Worm (Caenorhabditis elegans): ENCODE measurements around the gene del-8.

del-8 gene

ce11 chrX:9546640-9547039 is 42.6 kb upstream of the del-8 start:
- TF ChIP-seq F13H6.1 (tag; optimal IDR thresholded peaks at IDR 0.05): no peak
- no peak for TF ChIP-seq alr-1 (tag; optimal IDR thresholded peaks at IDR 0.05)
- no peak for TF ChIP-seq sem-4 (tag; optimal IDR thresholded peaks at IDR 0.05)
- TF ChIP-seq nhr-129 (tag; optimal IDR thresholded peaks at IDR 0.05): peak; percentile 62
- no peak for TF ChIP-seq ceh-82 (tag; optimal IDR thresholded peaks at IDR 0.05)
- no peak for TF ChIP-seq lin-11 (tag; optimal IDR thresholded peaks at IDR 0.05)
- no peak for TF ChIP-seq snpc-4 (tag; optimal IDR thresholded peaks at IDR 0.05)
- no peak for TF ChIP-seq nhr-11 (tag; optimal IDR thresholded peaks at IDR 0.05)

DNA sequence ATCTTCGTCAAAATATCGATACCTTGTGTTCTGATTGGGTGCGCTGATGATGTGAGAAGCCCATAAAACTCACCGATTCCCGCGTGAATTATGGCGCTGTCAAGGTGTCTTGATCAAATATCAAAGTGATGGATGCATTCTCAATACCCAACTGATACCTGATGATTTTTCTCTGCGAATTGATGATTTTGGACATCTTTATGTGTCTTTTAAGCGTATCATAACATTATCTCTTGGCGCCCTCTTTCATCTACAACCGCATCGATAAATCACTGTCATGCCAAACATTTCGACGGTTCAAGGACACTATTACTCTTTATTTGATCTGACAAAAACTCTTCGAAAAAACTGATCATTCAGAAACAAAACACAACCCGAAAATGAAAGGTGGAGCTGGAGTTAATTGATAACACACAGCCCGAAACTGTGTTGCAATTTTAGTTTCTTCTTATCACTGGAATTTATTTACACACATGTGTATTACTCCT is 41.9 kb upstream of the del-8 start:
- TF ChIP-seq nhr-237 (tag; optimal IDR thresholded peaks at IDR 0.05): no peak
- TF ChIP-seq nhr-6 (tag; optimal IDR thresholded peaks at IDR 0.05): no peak
- TF ChIP-seq ama-1 (optimal IDR thresholded peaks at IDR 0.05): no peak
- no peak for TF ChIP-seq ztf-1 (GFP tag; conservative IDR thresholded peaks at IDR 0.05)
- no peak for TF ChIP-seq lin-11 (tag; optimal IDR thresholded peaks at IDR 0.05)
- TF ChIP-seq sma-3 (GFP tag; optimal IDR thresholded peaks at IDR 0.05): peak; percentile 83
- peak; percentile 89 for TF ChIP-seq nhr-21 (tag; optimal IDR thresholded peaks at IDR 0.05)
- TF ChIP-seq elt-3 (tag; optimal IDR thresholded peaks at IDR 0.05): no peak
- no peak for TF ChIP-seq gmeb-1 (tag; optimal IDR thresholded peaks at IDR 0.05)
- TF ChIP-seq dmd-4 (tag; optimal IDR thresholded peaks at IDR 0.05): no peak
- TF ChIP-seq crh-2 (tag; optimal IDR thresholded peaks at IDR 0.05): peak; percentile 18
- TF ChIP-seq zag-1 (tag; optimal IDR thresholded peaks at IDR 0.05): no peak
- TF ChIP-seq alr-1 (tag; optimal IDR thresholded peaks at IDR 0.05): no peak
- no peak for TF ChIP-seq unc-39 (tag; optimal IDR thresholded peaks at IDR 0.05)
- TF ChIP-seq snpc-4 (tag; optimal IDR thresholded peaks at IDR 0.05): no peak
- TF ChIP-seq C34F6.9 (tag; optimal IDR thresholded peaks at IDR 0.05): no peak
- no peak for TF ChIP-seq ztf-11 (tag; optimal IDR thresholded peaks at IDR 0.05)
- no peak for TF ChIP-seq ceh-82 (tag; optimal IDR thresholded peaks at IDR 0.05)
- TF ChIP-seq lsy-2 (tag; optimal IDR thresholded peaks at IDR 0.05): peak in 1 of 2 experiments; percentile 24
- no peak for TF ChIP-seq nhr-23 (tag; optimal IDR thresholded peaks at IDR 0.05)
- TF ChIP-seq sem-4 (tag; optimal IDR thresholded peaks at IDR 0.05): no peak
- TF ChIP-seq unc-62 (GFP tag; optimal IDR thresholded peaks at IDR 0.05): peak; percentile 62
- TF ChIP-seq ztf-4 (tag; optimal IDR thresholded peaks at IDR 0.05): no peak
- no peak for TF ChIP-seq peb-1 (tag; optimal IDR thresholded peaks at IDR 0.05)
- no peak for TF ChIP-seq unc-55 (GFP tag; optimal IDR thresholded peaks at IDR 0.05)
- no peak for TF ChIP-seq skn-1 (tag; optimal IDR thresholded peaks at IDR 0.05)
- no peak for TF ChIP-seq nhr-12 (tag; optimal IDR thresholded peaks at IDR 0.05)
- TF ChIP-seq nhr-129 (tag; optimal IDR thresholded peaks at IDR 0.05): peak; percentile 15
- TF ChIP-seq fos-1 (tag; optimal IDR thresholded peaks at IDR 0.05): peak; percentile 68
- TF ChIP-seq ceh-16 (tag; optimal IDR thresholded peaks at IDR 0.05): peak; percentile 83
- TF ChIP-seq ZK546.5 (tag; optimal IDR thresholded peaks at IDR 0.05): no peak
- no peak for TF ChIP-seq nhr-10 (tag; optimal IDR thresholded peaks at IDR 0.05)
- peak; percentile 80 for TF ChIP-seq blmp-1 (tag; optimal IDR thresholded peaks at IDR 0.05; ENCODE audit: insufficient read depth)
- no peak for TF ChIP-seq R02D3.7 (tag; optimal IDR thresholded peaks at IDR 0.05)
- TF ChIP-seq F13H6.1 (tag; optimal IDR thresholded peaks at IDR 0.05): peak; percentile 13
- TF ChIP-seq mdl-1 (tag; optimal IDR thresholded peaks at IDR 0.05): no peak
- peak; percentile 85 for TF ChIP-seq mab-5 (tag; optimal IDR thresholded peaks at IDR 0.05)
- no peak for TF ChIP-seq aly-2 (tag; optimal IDR thresholded peaks at IDR 0.05)
- peak; percentile 83 for TF ChIP-seq nhr-25 (tag; optimal IDR thresholded peaks at IDR 0.05)
- no peak for TF ChIP-seq nhr-11 (tag; optimal IDR thresholded peaks at IDR 0.05)
- TF ChIP-seq lin-39 (tag; optimal IDR thresholded peaks at IDR 0.05): no peak
- TF ChIP-seq sma-9 (GFP tag; optimal IDR thresholded peaks at IDR 0.05): peak; percentile 60
- TF ChIP-seq sma-9 (tag; optimal IDR thresholded peaks at IDR 0.05): no peak
- TF ChIP-seq elt-1 (tag; optimal IDR thresholded peaks at IDR 0.05): no peak
- no peak for TF ChIP-seq mbf-1 (tag; optimal IDR thresholded peaks at IDR 0.05)
- TF ChIP-seq lin-13 (GFP tag; optimal IDR thresholded peaks at IDR 0.05): no peak
- TF ChIP-seq nhr-77 (tag; optimal IDR thresholded peaks at IDR 0.05): no peak
- TF ChIP-seq egl-27 (tag; optimal IDR thresholded peaks at IDR 0.05): peak; percentile 77
- no peak for TF ChIP-seq Y55F3AM.14 (GFP tag; optimal IDR thresholded peaks at IDR 0.05)
